Worm (Caenorhabditis elegans) whole organism, L1 larva: Measurements from ENCODE around the gene wee-1.3.

Experiments
- nhr-11 ChIP-seq: fragments of 150-350 bp; optimal IDR thresholded peaks from 2 replicates; lab custom pipeline; 2014; ENCODE audit warnings: missing biosample characterization, missing genetic modification characterization
- nhr-84 ChIP-seq: sonication (generic microtip); optimal IDR thresholded peaks from 2 replicates; lab custom pipeline; 2017; ENCODE audit warnings: missing biosample characterization, missing genetic modification characterization
- nhr-90 ChIP-seq: sonication (generic microtip); optimal IDR thresholded peaks from 2 replicates; lab custom pipeline; 2016; ENCODE audit warnings: mild to moderate bottlenecking, missing genetic modification characterization, missing compliant biosample characterization; ENCODE audit not compliant: poor library complexity
- xbp-1 ChIP-seq: sonication (generic microtip); optimal IDR thresholded peaks from 2 replicates; lab custom pipeline; 2016; ENCODE audit warnings: missing genetic modification characterization, missing compliant biosample characterization

DNA sequence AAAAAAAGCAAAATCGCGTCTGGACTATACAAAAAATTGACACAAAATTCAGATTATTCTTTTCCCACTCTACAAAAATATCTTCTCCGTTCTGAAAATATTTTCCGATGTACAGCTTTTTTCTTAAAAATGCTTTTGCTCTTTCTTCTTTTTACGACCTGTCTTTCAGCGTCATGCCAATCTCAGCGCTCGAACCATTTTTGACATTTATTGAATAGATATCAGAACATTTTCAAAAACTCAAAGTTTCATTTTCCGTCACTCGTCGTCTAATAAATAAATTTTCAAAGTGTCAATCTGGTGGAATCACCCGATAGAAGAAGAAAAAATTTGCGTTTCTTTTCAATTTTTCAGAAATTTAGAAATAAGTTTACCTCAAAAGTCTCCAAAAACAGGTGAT is 25.1 kb upstream of the wee-1.3 start:
- TF ChIP-seq xbp-1 (tag; lab: Kevin White, UChicago) (no peak), nhr-84 (no peak), nhr-11 (no peak), nhr-90 (tag; lab: Kevin White, UChicago) (no peak)
